Worm (Caenorhabditis elegans) whole organism, L2 larva: ENCODE results near the gene K08F9.4.
A peak's percentile ranks its signal among the peaks of the same experiment; 100 is the strongest.

Experiments
- C34F6.9 ChIP-seq: fragments of 150-350 bp; optimal IDR thresholded peaks from 2 replicates; lab custom pipeline; 2014; ENCODE audit warnings: missing biosample characterization, missing genetic modification characterization
- F13H6.1 ChIP-seq: sonication (generic microtip); optimal IDR thresholded peaks from 2 replicates; lab custom pipeline; 2016; ENCODE audit warnings: missing genetic modification characterization, missing compliant biosample characterization
- R02D3.7 ChIP-seq: fragments of 150-350 bp; optimal IDR thresholded peaks from 2 replicates; lab custom pipeline; 2014; ENCODE audit warnings: missing biosample characterization, missing genetic modification characterization
- Y55F3AM.14 ChIP-seq: fragments of 200-800 bp; sonication (Bioruptor generic); optimal IDR thresholded peaks from 2 replicates; lab custom pipeline; 2018; ENCODE audit warnings: mild to moderate bottlenecking, missing genetic modification characterization, missing compliant biosample characterization
- ZK546.5 ChIP-seq: sonication (generic microtip); optimal IDR thresholded peaks from 2 replicates; lab custom pipeline; 2017; ENCODE audit warnings: missing biosample characterization, missing genetic modification characterization
- alr-1 ChIP-seq: fragments of 150-350 bp; optimal IDR thresholded peaks from 2 replicates; lab custom pipeline; 2014; ENCODE audit warnings: missing biosample characterization, missing genetic modification characterization
- ama-1 ChIP-seq: fragments of 150-350 bp; optimal IDR thresholded peaks from 2 replicates; lab custom pipeline; 2018; ENCODE audit warnings: inconsistent platforms
- blmp-1 ChIP-seq: sonication (generic microtip); optimal IDR thresholded peaks from 2 replicates; lab custom pipeline; 2017; ENCODE audit warnings: missing genetic modification characterization, mild to moderate bottlenecking, missing compliant biosample characterization, antibody characterized with exemption, moderate library complexity; ENCODE audit not compliant: insufficient read depth
- ceh-16 ChIP-seq: fragments of 150-350 bp; optimal IDR thresholded peaks from 2 replicates; lab custom pipeline; 2014; ENCODE audit warnings: missing biosample characterization, missing genetic modification characterization
- ceh-82 ChIP-seq: fragments of 150-350 bp; optimal IDR thresholded peaks from 2 replicates; lab custom pipeline; 2014; ENCODE audit warnings: missing biosample characterization, missing genetic modification characterization
- crh-2 ChIP-seq: sonication (generic microtip); optimal IDR thresholded peaks from 2 replicates; lab custom pipeline; 2017; ENCODE audit warnings: missing biosample characterization, missing genetic modification characterization
- dmd-4 ChIP-seq: sonication (generic microtip); optimal IDR thresholded peaks from 2 replicates; lab custom pipeline; 2017; ENCODE audit warnings: missing biosample characterization, missing genetic modification characterization
- egl-27 ChIP-seq: sonication (generic microtip); optimal IDR thresholded peaks from 3 replicates; lab custom pipeline; 2017; ENCODE audit warnings: missing biosample characterization, missing genetic modification reagents, missing genetic modification characterization
- elt-1 ChIP-seq: fragments of 150-350 bp; optimal IDR thresholded peaks from 2 replicates; lab custom pipeline; 2014; ENCODE audit warnings: missing biosample characterization, missing genetic modification characterization
- elt-3 ChIP-seq: sonication (generic microtip); optimal IDR thresholded peaks from 2 replicates; lab custom pipeline; 2017; ENCODE audit warnings: missing biosample characterization, missing genetic modification characterization
- fos-1 ChIP-seq: fragments of 150-350 bp; optimal IDR thresholded peaks from 2 replicates; lab custom pipeline; 2014; ENCODE audit warnings: missing biosample characterization, missing genetic modification characterization
- gmeb-1 ChIP-seq: fragments of 150-350 bp; optimal IDR thresholded peaks from 2 replicates; lab custom pipeline; 2014; ENCODE audit warnings: missing biosample characterization, missing genetic modification characterization
- lin-11 ChIP-seq: fragments of 150-350 bp; sonication (generic microtip); optimal IDR thresholded peaks from 2 replicates; lab custom pipeline; 2014; ENCODE audit warnings: missing biosample characterization, missing genetic modification characterization, inconsistent platforms, mixed read lengths
- lin-13 ChIP-seq: fragments of 150-350 bp; optimal IDR thresholded peaks from 2 replicates; lab custom pipeline; 2014; ENCODE audit warnings: missing biosample characterization, missing genetic modification reagents, missing genetic modification characterization
- lin-39 ChIP-seq: fragments of 150-350 bp; optimal IDR thresholded peaks from 2 replicates; lab custom pipeline; 2014; ENCODE audit warnings: missing biosample characterization, missing genetic modification reagents, missing genetic modification characterization
- lsy-2 ChIP-seq, 2 experiments: fragments of 150-350 bp in 1 of 2; sonication (generic microtip) in 1 of 2; optimal IDR thresholded peaks; 2 replicates each; lab custom pipeline; 2014 to 2017; ENCODE audit warnings: missing biosample characterization in 2 of 2, missing genetic modification characterization in 2 of 2
- mab-5 ChIP-seq: fragments of 150-350 bp; optimal IDR thresholded peaks from 2 replicates; lab custom pipeline; 2014; ENCODE audit warnings: missing biosample characterization, missing genetic modification characterization
- mbf-1 ChIP-seq: sonication (generic microtip); optimal IDR thresholded peaks from 2 replicates; lab custom pipeline; 2017; ENCODE audit warnings: missing biosample characterization, missing genetic modification characterization
- mdl-1 ChIP-seq, 2 experiments: fragments of 150-350 bp in 1 of 2; sonication (generic microtip) in 1 of 2; optimal IDR thresholded peaks; 2 replicates each; lab custom pipeline; 2017; ENCODE audit warnings: missing biosample characterization in 2 of 2, missing genetic modification characterization in 2 of 2
- nhr-11 ChIP-seq: fragments of 150-350 bp; optimal IDR thresholded peaks from 2 replicates; lab custom pipeline; 2014; ENCODE audit warnings: missing biosample characterization, missing genetic modification characterization
- nhr-12 ChIP-seq: fragments of 150-350 bp; optimal IDR thresholded peaks from 2 replicates; lab custom pipeline; 2014; ENCODE audit warnings: missing biosample characterization, missing genetic modification characterization
- nhr-129 ChIP-seq: fragments of 150-350 bp; optimal IDR thresholded peaks from 2 replicates; lab custom pipeline; 2014; ENCODE audit warnings: missing biosample characterization, missing genetic modification characterization
- nhr-21 ChIP-seq: fragments of 150-350 bp; optimal IDR thresholded peaks from 2 replicates; lab custom pipeline; 2014; ENCODE audit warnings: missing biosample characterization, missing genetic modification characterization
- nhr-23 ChIP-seq: fragments of 150-350 bp; optimal IDR thresholded peaks from 2 replicates; lab custom pipeline; 2014; ENCODE audit warnings: missing biosample characterization, missing genetic modification reagents, missing genetic modification characterization
- nhr-237 ChIP-seq: fragments of 150-350 bp; optimal IDR thresholded peaks from 2 replicates; lab custom pipeline; 2014; ENCODE audit warnings: missing biosample characterization, missing genetic modification characterization
- nhr-25 ChIP-seq: fragments of 150-350 bp; sonication (generic microtip); optimal IDR thresholded peaks from 3 replicates; lab custom pipeline; 2014; ENCODE audit warnings: missing biosample characterization, missing genetic modification characterization
- peb-1 ChIP-seq: fragments of 150-350 bp; optimal IDR thresholded peaks from 2 replicates; lab custom pipeline; 2014; ENCODE audit warnings: missing biosample characterization, missing genetic modification characterization
- sem-4 ChIP-seq: fragments of 150-350 bp; optimal IDR thresholded peaks from 2 replicates; lab custom pipeline; 2014; ENCODE audit warnings: missing biosample characterization, missing genetic modification reagents, missing genetic modification characterization
- skn-1 ChIP-seq: sonication (generic microtip); optimal IDR thresholded peaks from 2 replicates; lab custom pipeline; 2017; ENCODE audit warnings: missing biosample characterization, missing genetic modification characterization
- sma-3 ChIP-seq: sonication (generic microtip); optimal IDR thresholded peaks from 2 replicates; lab custom pipeline; 2016; ENCODE audit warnings: missing genetic modification reagents, missing genetic modification characterization, missing compliant biosample characterization
- sma-9 ChIP-seq, 2 experiments: fragments of 150-350 bp in 1 of 2; sonication (generic microtip) in 1 of 2; optimal IDR thresholded peaks; 2 replicates each; lab custom pipeline; 2014 to 2016; ENCODE audit warnings: missing genetic modification characterization in 2 of 2, mild to moderate bottlenecking in 1 of 2, missing biosample characterization in 1 of 2, missing compliant biosample characterization in 1 of 2, missing genetic modification reagents in 1 of 2, moderate library complexity in 1 of 2
- snpc-4 ChIP-seq: fragments of 150-350 bp; optimal IDR thresholded peaks from 2 replicates; lab custom pipeline; 2014; ENCODE audit warnings: missing biosample characterization, missing genetic modification characterization
- unc-39 ChIP-seq: fragments of 150-350 bp; optimal IDR thresholded peaks from 2 replicates; lab custom pipeline; 2014; ENCODE audit warnings: missing biosample characterization, missing genetic modification characterization
- unc-55 ChIP-seq: fragments of 150-350 bp; sonication (generic microtip); optimal IDR thresholded peaks from 3 replicates; lab custom pipeline; 2014; ENCODE audit warnings: missing biosample characterization, missing genetic modification reagents, missing genetic modification characterization
- unc-62 ChIP-seq: fragments of 150-350 bp; optimal IDR thresholded peaks from 2 replicates; lab custom pipeline; 2014; ENCODE audit warnings: missing biosample characterization, missing genetic modification reagents, missing genetic modification characterization
- zag-1 ChIP-seq: fragments of 150-350 bp; optimal IDR thresholded peaks from 2 replicates; lab custom pipeline; 2014; ENCODE audit warnings: missing biosample characterization, missing genetic modification characterization
- ztf-11 ChIP-seq: sonication (generic microtip); optimal IDR thresholded peaks from 2 replicates; lab custom pipeline; 2017; ENCODE audit warnings: missing biosample characterization, missing genetic modification characterization
- ztf-4 ChIP-seq: fragments of 150-350 bp; optimal IDR thresholded peaks from 2 replicates; lab custom pipeline; 2014; ENCODE audit warnings: missing biosample characterization, missing genetic modification characterization

The K08F9.4 gene

ce11 chrV:15189567-15189966 lies 45.7 kb downstream of the K08F9.4 start, which contains the start of gene cyn-3 (continued):
- TF ChIP-seq ceh-82 (tag; lab: Kevin White, UChicago) = peak; percentile 38
- peak; percentile 89 for TF ChIP-seq nhr-129 (tag; lab: Kevin White, UChicago)

ce11 chrV:15190903-15191302 lies 47.1 kb downstream of the K08F9.4 start, which contains the start of gene Y75B12B.11:
Gene Y75B12B.11, plus strand, starts transcription at chrV:15191296.
- TF ChIP-seq unc-39 (tag; lab: Kevin White, UChicago) = no peak
- TF ChIP-seq nhr-21 (tag; lab: Kevin White, UChicago) = peak; percentile 81
- peak; percentile 73 for TF ChIP-seq unc-55 (GFP tag; lab: Kevin White, UChicago)
- TF ChIP-seq nhr-237 (tag; lab: Kevin White, UChicago) = no peak
- peak; percentile 70 for TF ChIP-seq ztf-4 (tag; lab: Kevin White, UChicago)
- no peak for TF ChIP-seq elt-1
- TF ChIP-seq alr-1 = no peak
- no peak for TF ChIP-seq lin-39 (tag; lab: Kevin White, UChicago)
- TF ChIP-seq mab-5 (tag; lab: Kevin White, UChicago) = peak; percentile 2
- TF ChIP-seq unc-62 (GFP tag; lab: Kevin White, UChicago) = no peak
- peak; percentile 83 for TF ChIP-seq sma-9 (GFP tag; optimal IDR thresholded peaks at IDR 0.05; lab: Kevin White, UChicago)
- TF ChIP-seq sma-9 (tag; optimal IDR thresholded peaks at IDR 0.05; lab: Kevin White, UChicago) = no peak
- TF ChIP-seq nhr-12 (tag; lab: Kevin White, UChicago) = no peak
- TF ChIP-seq sma-3 (GFP tag; lab: Kevin White, UChicago) = peak; percentile 80
- TF ChIP-seq mdl-1 (tag; optimal IDR thresholded peaks at IDR 0.05; lab: Kevin White, UChicago) = no peak
- TF ChIP-seq R02D3.7 (tag; lab: Kevin White, UChicago) = no peak
- no peak for TF ChIP-seq dmd-4 (tag; lab: Kevin White, UChicago)
- peak; percentile 32 for TF ChIP-seq blmp-1 (tag; lab: Kevin White, UChicago)
- TF ChIP-seq gmeb-1 (tag; lab: Kevin White, UChicago) = peak; percentile 76
- peak; percentile 88 for TF ChIP-seq nhr-129 (tag; lab: Kevin White, UChicago)
- no peak for TF ChIP-seq nhr-11 (tag; lab: Kevin White, UChicago)
- TF ChIP-seq ceh-16 (tag; lab: Kevin White, UChicago) = peak; percentile 33
- peak; percentile 77 for TF ChIP-seq Y55F3AM.14 (GFP tag; lab: Kevin White, UChicago)
- TF ChIP-seq elt-3 (tag; lab: Kevin White, UChicago) = no peak
- no peak for TF ChIP-seq mbf-1 (tag; lab: Kevin White, UChicago)
- peak; percentile 56 for TF ChIP-seq egl-27
- TF ChIP-seq ZK546.5 (tag; lab: Kevin White, UChicago) = no peak
- TF ChIP-seq nhr-23 (tag; lab: Kevin White, UChicago) = no peak
- no peak for TF ChIP-seq nhr-25
- peak; percentile 55 for TF ChIP-seq snpc-4 (tag; lab: Kevin White, UChicago)
- no peak for TF ChIP-seq zag-1
- TF ChIP-seq fos-1 (tag; lab: Kevin White, UChicago) = peak; percentile 67
- peak; percentile 89 for TF ChIP-seq ama-1 (lab: Kevin White, UChicago)
- peak; percentile 82 for TF ChIP-seq crh-2 (tag; lab: Kevin White, UChicago)
- TF ChIP-seq ztf-11 (tag; lab: Kevin White, UChicago) = no peak
- peak; percentile 25 to 63 for TF ChIP-seq lsy-2 (tag; optimal IDR thresholded peaks at IDR 0.05; lab: Kevin White, UChicago)
- TF ChIP-seq skn-1 (tag; lab: Kevin White, UChicago) = no peak
- peak; percentile 75 for TF ChIP-seq sem-4 (tag; lab: Kevin White, UChicago)
- TF ChIP-seq lin-13 (GFP tag; lab: Kevin White, UChicago) = peak; percentile 76
- peak; percentile 66 for TF ChIP-seq lin-11 (tag; lab: Kevin White, UChicago)
- TF ChIP-seq C34F6.9 (tag; lab: Kevin White, UChicago) = peak; percentile 62
- no peak for TF ChIP-seq peb-1
- peak; percentile 69 for TF ChIP-seq F13H6.1
